Worm (Caenorhabditis elegans) whole organism, L1 larva: ENCODE data around the gene Y82E9BR.18.

ENCODE experiments used
- C16A3.4 ChIP-seq: fragments of 150-350 bp; optimal IDR thresholded peaks from 2 replicates; lab custom pipeline; 2014; ENCODE audit warnings: missing biosample characterization, missing genetic modification characterization
- aha-1 ChIP-seq: fragments of 150-350 bp; optimal IDR thresholded peaks from 2 replicates; lab custom pipeline; 2014; ENCODE audit warnings: missing biosample characterization, missing genetic modification characterization
- blmp-1 ChIP-seq: fragments of 150-350 bp; optimal IDR thresholded peaks from 2 replicates; lab custom pipeline; 2014; ENCODE audit warnings: missing biosample characterization, missing genetic modification characterization
- ceh-88 ChIP-seq: fragments of 200-800 bp; sonication (Bioruptor generic); IDR thresholded peaks from 2 replicates; pipeline ENCODE4 v1.3.6; 2022; ENCODE audit warnings: missing genetic modification characterization, missing compliant biosample characterization
- dpl-1 ChIP-seq, 3 experiments: fragments of 150-350 bp in 2 of 3; sonication (generic microtip) in 1 of 3; optimal IDR thresholded peaks; 2 replicates each; lab custom pipeline; 2014 to 2017; ENCODE audit warnings: missing biosample characterization in 3 of 3, missing genetic modification characterization in 3 of 3, missing genetic modification reagents in 3 of 3
- dsc-1 ChIP-seq: sonication (generic microtip); optimal IDR thresholded peaks from 2 replicates; lab custom pipeline; 2016; ENCODE audit warnings: mild to moderate bottlenecking, missing genetic modification characterization, missing compliant biosample characterization
- efl-1 ChIP-seq, 4 experiments: fragments of 150-350 bp; optimal IDR thresholded peaks in 3 of 4; peaks in 1 of 4; 1 replicate in 1 of 4; 2 replicates in 3 of 4; lab custom pipeline; 2014; ENCODE audit warnings: missing biosample characterization in 2 of 4, missing genetic modification characterization in 2 of 4, missing genetic modification reagents in 2 of 4
- efl-3 ChIP-seq: fragments of 200-800 bp; sonication (Bioruptor generic); optimal IDR thresholded peaks from 2 replicates; lab custom pipeline; 2018; ENCODE audit warnings: mild to moderate bottlenecking, missing genetic modification characterization, missing compliant biosample characterization
- egl-13 ChIP-seq: sonication (generic microtip); optimal IDR thresholded peaks from 2 replicates; lab custom pipeline; 2016; ENCODE audit warnings: missing genotype, missing genetic modification reagents, missing genetic modification characterization, missing compliant biosample characterization
- egl-27 ChIP-seq, 2 experiments: fragments of 150-350 bp in 1 of 2; sonication (generic microtip); optimal IDR thresholded peaks; 3 replicates each; lab custom pipeline; 2017 to 2018; ENCODE audit warnings: missing biosample characterization in 2 of 2, missing genetic modification characterization in 2 of 2, missing genetic modification reagents in 2 of 2
- elt-2 ChIP-seq: sonication (generic microtip); optimal IDR thresholded peaks from 2 replicates; lab custom pipeline; 2016; ENCODE audit warnings: missing genetic modification characterization, mild to moderate bottlenecking, inconsistent platforms, missing compliant biosample characterization, missing genetic modification reagents
- elt-3 ChIP-seq, 6 experiments: fragments of 150-350 bp in 1 of 6; sonication (generic microtip); optimal IDR thresholded peaks; 2 replicates each; lab custom pipeline; 2017 to 2018; ENCODE audit warnings: missing biosample characterization in 6 of 6, missing genetic modification characterization in 6 of 6, inconsistent platforms in 1 of 6
- fkh-8 ChIP-seq: sonication (generic microtip); optimal IDR thresholded peaks from 2 replicates; lab custom pipeline; 2016; ENCODE audit warnings: mild to moderate bottlenecking, missing genetic modification characterization, missing compliant biosample characterization
- grh-1 ChIP-seq: fragments of 200-800 bp; sonication (Bioruptor generic); IDR thresholded peaks from 2 replicates; pipeline ENCODE4 v1.3.6; 2022; ENCODE audit warnings: missing genetic modification reagents, missing genetic modification characterization, missing compliant biosample characterization
- hlh-4 ChIP-seq: sonication (generic microtip); optimal IDR thresholded peaks from 2 replicates; lab custom pipeline; 2016; ENCODE audit warnings: mild to moderate bottlenecking, missing genetic modification characterization, missing compliant biosample characterization
- hpl-2 ChIP-seq: fragments of 150-350 bp; optimal IDR thresholded peaks from 2 replicates; lab custom pipeline; 2014; ENCODE audit warnings: missing biosample characterization, missing genetic modification reagents, missing genetic modification characterization
- irx-1 ChIP-seq: sonication (generic microtip); optimal IDR thresholded peaks from 2 replicates; lab custom pipeline; 2016; ENCODE audit warnings: missing genetic modification characterization, missing compliant biosample characterization
- lin-13 ChIP-seq: fragments of 150-350 bp; optimal IDR thresholded peaks from 2 replicates; lab custom pipeline; 2014; ENCODE audit warnings: missing biosample characterization, missing genetic modification reagents, missing genetic modification characterization
- lin-15B ChIP-seq: fragments of 150-350 bp; sonication (generic microtip); optimal IDR thresholded peaks from 3 replicates; lab custom pipeline; 2014; ENCODE audit warnings: missing biosample characterization, missing genetic modification characterization
- lsy-2 ChIP-seq, 2 experiments: fragments of 150-350 bp; optimal IDR thresholded peaks; 2 replicates each; lab custom pipeline; 2014; ENCODE audit warnings: missing biosample characterization in 2 of 2, missing genetic modification characterization in 2 of 2
- mab-9 ChIP-seq: fragments of 200-800 bp; sonication (Bioruptor generic); IDR thresholded peaks from 2 replicates; pipeline ENCODE4 v1.3.6; 2022; ENCODE audit warnings: missing genetic modification reagents, missing genetic modification characterization, missing compliant biosample characterization
- nhr-12 ChIP-seq: sonication (generic microtip); optimal IDR thresholded peaks from 2 replicates; lab custom pipeline; 2017; ENCODE audit warnings: missing biosample characterization, missing genetic modification characterization
- nhr-19 ChIP-seq: fragments of 200-800 bp; sonication (Bioruptor generic); conservative IDR thresholded peaks from 2 replicates; pipeline ENCODE4 v1.3.6; 2022; ENCODE audit warnings: missing genetic modification characterization, missing compliant biosample characterization
- nhr-28 ChIP-seq: fragments of 150-350 bp; optimal IDR thresholded peaks from 2 replicates; lab custom pipeline; 2014; ENCODE audit warnings: missing biosample characterization, missing genetic modification characterization
- nhr-71 ChIP-seq: sonication (generic microtip); optimal IDR thresholded peaks from 2 replicates; lab custom pipeline; 2016; ENCODE audit warnings: mild to moderate bottlenecking, missing genetic modification characterization, moderate library complexity, missing compliant biosample characterization
- nhr-85 ChIP-seq: sonication (generic microtip); peaks from one replicate; lab custom pipeline; 2016; ENCODE audit warnings: missing genetic modification characterization, inconsistent platforms, missing compliant biosample characterization
- pag-3 ChIP-seq: sonication (generic microtip); optimal IDR thresholded peaks from 2 replicates; lab custom pipeline; 2017; ENCODE audit warnings: missing genetic modification characterization, mild to moderate bottlenecking, missing compliant biosample characterization, antibody characterized with exemption, borderline replicate concordance; ENCODE audit not compliant: insufficient read depth
- pqm-1 ChIP-seq: sonication (generic microtip); optimal IDR thresholded peaks from 3 replicates; lab custom pipeline; 2017; ENCODE audit warnings: missing biosample characterization, missing genetic modification characterization
- snpc-4 ChIP-seq: fragments of 150-350 bp; optimal IDR thresholded peaks from 2 replicates; lab custom pipeline; 2014; ENCODE audit warnings: missing biosample characterization, missing genetic modification characterization
- snu-23 ChIP-seq: sonication (generic microtip); optimal IDR thresholded peaks from 2 replicates; lab custom pipeline; 2016; ENCODE audit warnings: missing genetic modification characterization, missing compliant biosample characterization
- tlp-1 ChIP-seq: fragments of 150-350 bp; optimal IDR thresholded peaks from 2 replicates; lab custom pipeline; 2014; ENCODE audit warnings: missing biosample characterization, missing genetic modification characterization
- unc-130 ChIP-seq: fragments of 150-350 bp; optimal IDR thresholded peaks from 2 replicates; lab custom pipeline; 2017; ENCODE audit warnings: missing biosample characterization, missing genetic modification characterization, inconsistent platforms
- unc-30 ChIP-seq: sonication (generic microtip); optimal IDR thresholded peaks from 2 replicates; lab custom pipeline; 2017; ENCODE audit warnings: missing biosample characterization, missing genetic modification characterization
- unc-86 ChIP-seq: sonication (generic microtip); optimal IDR thresholded peaks from 2 replicates; lab custom pipeline; 2016; ENCODE audit warnings: missing genetic modification characterization, missing compliant biosample characterization
- zag-1 ChIP-seq: fragments of 150-350 bp; optimal IDR thresholded peaks from 2 replicates; lab custom pipeline; 2014; ENCODE audit warnings: missing biosample characterization, missing genetic modification characterization
- zip-4 ChIP-seq: fragments of 200-800 bp; sonication (Bioruptor generic); optimal IDR thresholded peaks from 2 replicates; lab custom pipeline; 2018; ENCODE audit warnings: mild to moderate bottlenecking, missing genetic modification characterization, moderate library complexity, missing compliant biosample characterization
- ztf-11 ChIP-seq, 2 experiments: sonication (generic microtip); optimal IDR thresholded peaks; 2 replicates each; lab custom pipeline; 2016 to 2017; ENCODE audit warnings: missing genetic modification characterization in 2 of 2, missing biosample characterization in 1 of 2, missing compliant biosample characterization in 1 of 2
- ztf-4 ChIP-seq: fragments of 150-350 bp; optimal IDR thresholded peaks from 2 replicates; lab custom pipeline; 2014; ENCODE audit warnings: missing biosample characterization, missing genetic modification characterization

The Y82E9BR.18 gene

DNA sequence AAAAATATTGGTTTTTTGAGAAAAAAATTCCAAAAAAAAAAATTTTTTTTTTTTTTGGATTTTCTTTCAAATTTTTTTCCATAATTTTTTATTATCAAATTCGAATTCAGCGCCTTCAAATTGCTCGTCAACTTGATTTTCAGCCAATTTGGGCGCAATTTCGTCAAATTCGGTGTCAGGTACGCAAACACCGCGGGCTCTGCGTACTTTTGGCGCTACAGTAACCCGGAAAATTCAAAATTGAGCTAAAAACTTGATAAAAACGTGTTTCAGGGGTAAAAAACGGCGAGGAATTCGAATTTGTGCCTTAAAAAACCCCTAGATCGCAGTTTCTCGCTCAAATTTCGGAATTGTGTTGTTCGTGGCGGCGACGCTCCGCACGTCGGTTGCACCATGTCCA lies 36.6 kb upstream of the Y82E9BR.18 start:
- TF ChIP-seq lin-15B (tag; lab: Kevin White, UChicago) = no peak
- peak; percentile 45 for TF ChIP-seq lin-13 (GFP tag; lab: Kevin White, UChicago)
- peak; percentile 27 to 75 for TF ChIP-seq lsy-2 (tag; optimal IDR thresholded peaks at IDR 0.05; lab: Kevin White, UChicago)

DNA sequence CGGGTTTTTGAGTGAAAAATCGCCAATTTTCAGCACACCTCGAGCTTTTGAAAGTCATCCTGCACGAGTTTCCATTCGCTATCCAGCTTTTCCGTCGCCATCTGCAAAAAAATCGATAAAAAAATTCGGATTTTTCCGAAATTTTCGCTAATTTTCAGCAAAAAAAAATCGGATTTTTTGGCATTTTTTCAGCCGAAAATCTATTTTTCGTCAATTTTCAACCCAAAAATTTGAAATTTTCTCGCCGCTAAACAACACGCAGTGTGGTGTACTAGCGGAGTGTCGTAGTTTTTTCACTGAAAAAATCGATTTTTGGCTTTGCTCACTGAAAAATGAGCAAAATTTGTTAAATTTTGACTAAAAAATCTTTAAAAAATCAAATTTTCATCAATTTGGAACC lies 34.6 kb upstream of the Y82E9BR.18 start, which contains the start of gene tmem-120:
tmem-120 (minus strand) TSS at position 101 of the 400 bp plus-strand sequence.
- TF ChIP-seq pag-3 (tag; lab: Kevin White, UChicago) = no peak
- TF ChIP-seq hlh-4 (tag; lab: Kevin White, UChicago) = no peak
- TF ChIP-seq nhr-71 (tag; lab: Kevin White, UChicago) = no peak
- TF ChIP-seq mab-9 (GFP tag; lab: Robert Waterston, UW) = no peak
- no peak for TF ChIP-seq zip-4 (GFP tag; lab: Kevin White, UChicago)
- TF ChIP-seq zag-1 = no peak
- TF ChIP-seq unc-130 (tag; lab: Kevin White, UChicago) = no peak
- TF ChIP-seq C16A3.4 (tag; lab: Kevin White, UChicago) = no peak
- TF ChIP-seq elt-2 (tag; lab: Kevin White, UChicago) = no peak
- no peak for TF ChIP-seq egl-27 (tag; optimal IDR thresholded peaks at IDR 0.05; lab: Kevin White, UChicago)
- no peak for TF ChIP-seq lin-15B (tag; lab: Kevin White, UChicago)

DNA sequence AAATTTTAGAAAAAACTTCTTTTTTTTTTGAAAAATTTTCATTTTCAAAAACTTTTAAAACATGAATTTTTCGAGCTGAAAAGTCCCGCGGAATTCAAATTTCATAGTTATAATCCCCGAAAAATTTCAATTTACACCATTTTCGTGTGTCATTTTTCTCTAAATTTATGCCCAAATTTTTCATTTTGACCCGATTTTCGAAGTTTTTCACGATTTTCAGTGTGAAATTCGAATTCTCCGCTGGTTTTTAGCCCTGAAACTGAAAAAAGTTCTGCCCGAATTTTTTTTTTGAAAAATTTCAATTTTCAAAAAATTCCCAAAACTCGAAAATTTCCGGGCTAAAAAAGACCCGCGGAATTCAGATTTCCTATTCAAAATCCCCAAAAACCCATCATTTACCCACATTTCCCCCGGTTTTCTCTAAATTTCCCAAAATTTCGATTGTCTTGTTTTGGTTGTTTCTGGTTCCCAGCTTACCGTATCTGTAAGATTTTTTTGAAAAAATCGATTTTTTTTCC lies 25.5 kb upstream of the Y82E9BR.18 start:
- no peak for TF ChIP-seq irx-1 (tag; lab: Kevin White, UChicago)
- no peak for TF ChIP-seq ceh-88 (GFP tag; lab: Robert Waterston, UW)
- TF ChIP-seq unc-30 (tag; lab: Kevin White, UChicago) = no peak
- no peak for TF ChIP-seq nhr-85
- TF ChIP-seq hpl-2 = no peak
- TF ChIP-seq elt-3 (tag; optimal IDR thresholded peaks at IDR 0.05; lab: Kevin White, UChicago) = no peak
- no peak for TF ChIP-seq hlh-4 (tag; lab: Kevin White, UChicago)
- TF ChIP-seq efl-1 (optimal IDR thresholded peaks at IDR 0.05; lab: Kevin White, UChicago) = no peak
- TF ChIP-seq efl-1 (GFP tag; optimal IDR thresholded peaks at IDR 0.05 in 1 of 2; lab: Kevin White, UChicago) = no peak
- TF ChIP-seq egl-13 (tag; lab: Kevin White, UChicago) = no peak

DNA sequence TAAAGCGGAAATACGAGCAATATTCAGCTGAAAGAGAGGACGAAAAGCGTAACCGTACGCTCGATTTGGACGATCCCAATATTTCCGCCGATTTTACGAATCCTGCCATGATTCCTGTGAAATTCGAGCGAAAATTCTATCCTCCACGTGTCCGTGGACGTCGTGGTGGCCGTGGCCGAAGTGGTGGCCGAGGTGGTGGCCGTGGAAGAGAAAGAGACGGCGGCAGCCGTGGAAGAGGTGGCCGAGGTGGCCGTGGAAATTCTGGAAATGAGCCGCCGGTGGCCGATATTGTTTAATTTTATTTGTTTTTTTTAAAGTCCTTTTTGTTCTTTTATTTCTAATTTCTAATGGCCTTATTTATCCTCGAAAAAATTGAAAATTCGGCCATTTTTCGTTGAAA lies 24.9 kb upstream of the Y82E9BR.18 start:
- TF ChIP-seq dsc-1 (tag; lab: Kevin White, UChicago) (no peak), nhr-28 (tag; lab: Kevin White, UChicago) (no peak), nhr-19 (GFP tag; lab: Robert Waterston, UW) (no peak), tlp-1 (tag; lab: Kevin White, UChicago) (no peak), unc-86 (tag; lab: Kevin White, UChicago) (no peak), elt-2 (tag; lab: Kevin White, UChicago) (no peak), grh-1 (GFP tag; lab: Robert Waterston, UW) (no peak), elt-3 (tag; optimal IDR thresholded peaks at IDR 0.05; lab: Kevin White, UChicago) (no peak), blmp-1 (tag; lab: Kevin White, UChicago) (no peak), aha-1 (tag; lab: Kevin White, UChicago) (no peak), ztf-4 (no peak), pqm-1 (no peak), nhr-12 (tag; lab: Kevin White, UChicago) (no peak), dpl-1 (GFP tag; optimal IDR thresholded peaks at IDR 0.05; lab: Kevin White, UChicago) (no peak), ztf-11 (tag; optimal IDR thresholded peaks at IDR 0.05; lab: Kevin White, UChicago) (no peak), snpc-4 (tag; lab: Kevin White, UChicago) (no peak), egl-27 (tag; optimal IDR thresholded peaks at IDR 0.05; lab: Kevin White, UChicago) (no peak), snu-23 (no peak), fkh-8 (tag; lab: Kevin White, UChicago) (no peak), efl-3 (GFP tag; lab: Kevin White, UChicago) (no peak)
